Fruit fly (Drosophila melanogaster) whole organism, wandering third instar larva: ENCODE results near the gene Ndfip.

ENCODE experiments used
- Dfd ChIP-seq: fragments of >200 bp; optimal IDR thresholded peaks from 2 replicates; lab custom pipeline; 2017; ENCODE audit warnings: missing biosample characterization, missing genetic modification characterization
- GATAd ChIP-seq: sonication (Bioruptor generic); optimal IDR thresholded peaks from 2 replicates; lab custom pipeline; 2016; ENCODE audit warnings: missing biosample characterization, missing genetic modification characterization
- HLH106 ChIP-seq: fragments of 200-800 bp; optimal IDR thresholded peaks from 3 replicates; lab custom pipeline; 2019; ENCODE audit warnings: missing biosample characterization, mild to moderate bottlenecking, missing genetic modification characterization, moderate library complexity
- Mio ChIP-seq: sonication (Bioruptor generic); optimal IDR thresholded peaks from 2 replicates; lab custom pipeline; 2016; ENCODE audit warnings: missing biosample characterization, missing genetic modification characterization
- Myc ChIP-seq: fragments of >200 bp; optimal IDR thresholded peaks from 2 replicates; lab custom pipeline; 2017
- N ChIP-seq: fragments of >200 bp; optimal IDR thresholded peaks from 2 replicates; lab custom pipeline; 2018; ENCODE audit warnings: missing biosample characterization, missing external identifiers, missing genetic modification characterization
- OdsH ChIP-seq: fragments of 200-800 bp; sonication (Bioruptor generic); optimal IDR thresholded peaks from 2 replicates; lab custom pipeline; 2016; ENCODE audit warnings: missing biosample characterization, mild to moderate bottlenecking, missing genetic modification characterization
- Vsx2 ChIP-seq: fragments of 200-300, 225-300 bp; sonication (Bioruptor generic); optimal IDR thresholded peaks from 2 replicates; lab custom pipeline; 2018; ENCODE audit warnings: missing biosample characterization, missing genetic modification characterization; ENCODE audit not compliant: partially characterized antibody
- dl ChIP-seq, 2 experiments: fragments of 175-275, 200-275 bp in 1 of 2; fragments of 200-275 bp in 1 of 2; sonication (Bioruptor generic); optimal IDR thresholded peaks; lab custom pipeline; 2018; ENCODE audit warnings: mild to moderate bottlenecking in 2 of 2, missing biosample characterization in 2 of 2, missing genetic modification characterization in 2 of 2, moderate library complexity in 2 of 2; ENCODE audit not compliant: partially characterized antibody in 2 of 2, insufficient read depth in 1 of 2
- dmrt93B ChIP-seq: fragments of 200-800 bp; sonication (Bioruptor generic); optimal IDR thresholded peaks from 2 replicates; lab custom pipeline; 2018; ENCODE audit warnings: missing biosample characterization, mild to moderate bottlenecking, missing genetic modification characterization
- usp ChIP-seq: fragments of >200 bp; optimal IDR thresholded peaks from 2 replicates; lab custom pipeline; 2017; ENCODE audit warnings: missing biosample characterization, missing genetic modification characterization
- woc ChIP-seq: sonication (Bioruptor generic); optimal IDR thresholded peaks from 2 replicates; lab custom pipeline; 2016; ENCODE audit warnings: missing biosample characterization, mild to moderate bottlenecking, missing genetic modification characterization

DNA sequence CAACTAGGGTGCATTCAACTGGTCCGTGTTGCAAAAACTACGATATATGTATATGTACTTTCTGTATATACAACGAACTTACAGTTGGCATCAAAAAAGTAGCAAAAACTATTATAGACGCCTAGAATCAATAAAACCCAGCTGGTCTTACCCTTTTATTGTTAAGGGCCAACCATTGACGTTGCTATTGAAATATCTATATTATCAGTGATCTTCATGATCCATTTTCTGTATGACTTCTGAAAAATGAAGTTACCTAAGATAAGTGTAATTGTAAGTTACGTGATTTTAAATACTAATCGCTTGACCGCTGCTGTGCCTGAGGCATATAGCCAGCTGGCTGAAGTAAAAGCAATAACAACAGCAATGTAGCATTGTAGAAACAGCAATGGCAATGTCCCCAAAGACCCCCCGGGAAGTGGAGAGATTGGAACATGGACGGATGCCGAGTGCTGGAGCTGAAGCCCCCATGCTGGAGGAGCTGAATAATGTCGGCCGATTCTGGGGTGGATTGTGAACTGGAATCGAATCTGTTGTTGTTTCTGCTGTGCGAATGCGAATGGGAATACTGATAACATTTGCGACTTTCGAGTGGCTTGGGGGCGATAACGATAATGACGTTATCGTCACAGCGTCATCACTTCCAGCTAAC lies 3.8 kb upstream of the Ndfip start:
- no peak for TF ChIP-seq dl (GFP tag; optimal IDR thresholded peaks at IDR 0.05; lab: Kevin White, UChicago; ENCODE audit: insufficient read depth in 1 of 2, partially characterized antibody in 2 of 2)
- TF ChIP-seq dmrt93B (GFP tag; lab: Kevin White, UChicago) = no peak
- no peak for TF ChIP-seq Mio
- TF ChIP-seq Myc (lab: Kevin White, UChicago) = no peak
- peak; percentile 24 for TF ChIP-seq woc (GFP tag; lab: Kevin White, UChicago)
- TF ChIP-seq Vsx2 (GFP tag; lab: Kevin White, UChicago) = no peak
- no peak for TF ChIP-seq N (GFP tag; lab: Kevin White, UChicago)
- TF ChIP-seq HLH106 (tag; lab: Kevin White, UChicago) = peak; percentile 52
- no peak for TF ChIP-seq Dfd (GFP tag; lab: Kevin White, UChicago)
- no peak for TF ChIP-seq usp (GFP tag; lab: Kevin White, UChicago)
- TF ChIP-seq OdsH = peak; percentile 22
- no peak for TF ChIP-seq GATAd (GFP tag; lab: Kevin White, UChicago)
